Worm (Caenorhabditis elegans) whole organism, L3 larva: Measurements from ENCODE around the gene C18D11.1.
A peak's percentile ranks its signal among the peaks of the same experiment; 100 is the strongest.
"Not testable (repeated sequence)": the region's sequence is repeated elsewhere in the genome, so short reads cannot be mapped to it uniquely, and the experiment has no call there.

Source experiments
- aly-2 ChIP-seq: fragments of 150-350 bp; optimal IDR thresholded peaks from 2 replicates; lab custom pipeline; 2014; ENCODE audit warnings: missing biosample characterization, missing genetic modification characterization
- ama-1 ChIP-seq: fragments of 150-350 bp; optimal IDR thresholded peaks from 2 replicates; lab custom pipeline; 2018
- ceh-16 ChIP-seq: sonication (generic microtip); optimal IDR thresholded peaks from 2 replicates; lab custom pipeline; 2017; ENCODE audit warnings: missing biosample characterization, missing genetic modification characterization
- ceh-28 ChIP-seq: fragments of 150-350 bp; optimal IDR thresholded peaks from 2 replicates; lab custom pipeline; 2014; ENCODE audit warnings: missing biosample characterization, missing genetic modification reagents, missing genetic modification characterization
- ceh-82 ChIP-seq: fragments of 150-350 bp; optimal IDR thresholded peaks from 2 replicates; lab custom pipeline; 2014; ENCODE audit warnings: missing biosample characterization, missing genetic modification characterization
- daf-12 ChIP-seq: fragments of 150-350 bp; optimal IDR thresholded peaks from 2 replicates; lab custom pipeline; 2014; ENCODE audit warnings: missing biosample characterization, missing genetic modification reagents, missing genetic modification characterization
- egl-27 ChIP-seq: sonication (generic microtip); optimal IDR thresholded peaks from 4 replicates; lab custom pipeline; 2017; ENCODE audit warnings: missing biosample characterization, missing genetic modification reagents, missing genetic modification characterization
- egl-5 ChIP-seq: fragments of 150-350 bp; optimal IDR thresholded peaks from 2 replicates; lab custom pipeline; 2017; ENCODE audit warnings: missing biosample characterization, missing genetic modification reagents, missing genetic modification characterization, inconsistent platforms
- elt-1 ChIP-seq: fragments of 150-350 bp; optimal IDR thresholded peaks from 2 replicates; lab custom pipeline; 2014; ENCODE audit warnings: missing biosample characterization, missing genetic modification characterization
- elt-2 ChIP-seq: sonication (generic microtip); optimal IDR thresholded peaks from 2 replicates; lab custom pipeline; 2016; ENCODE audit warnings: missing genetic modification reagents, mild to moderate bottlenecking, missing genetic modification characterization, missing compliant biosample characterization
- fkh-10 ChIP-seq: sonication (generic microtip); optimal IDR thresholded peaks from 2 replicates; lab custom pipeline; 2017; ENCODE audit warnings: missing biosample characterization, missing genetic modification reagents, missing genetic modification characterization
- fos-1 ChIP-seq: fragments of 150-350 bp; optimal IDR thresholded peaks from 2 replicates; lab custom pipeline; 2014; ENCODE audit warnings: missing biosample characterization, missing genetic modification characterization
- hmg-11 ChIP-seq: sonication (generic microtip); optimal IDR thresholded peaks from 2 replicates; lab custom pipeline; 2016; ENCODE audit warnings: missing genetic modification characterization, missing compliant biosample characterization
- jun-1 ChIP-seq: fragments of 150-350 bp; optimal IDR thresholded peaks from 2 replicates; lab custom pipeline; 2014; ENCODE audit warnings: missing biosample characterization, missing genetic modification reagents, missing genetic modification characterization
- lin-15B ChIP-seq: fragments of 150-350 bp; optimal IDR thresholded peaks from 2 replicates; lab custom pipeline; 2014; ENCODE audit warnings: missing biosample characterization, missing genetic modification characterization
- lin-39 ChIP-seq: fragments of 150-350 bp; optimal IDR thresholded peaks from 2 replicates; lab custom pipeline; 2018; ENCODE audit warnings: missing biosample characterization, missing genetic modification reagents, missing genetic modification characterization
- lsy-12 ChIP-seq: sonication (generic microtip); optimal IDR thresholded peaks from 2 replicates; lab custom pipeline; 2016; ENCODE audit warnings: mild to moderate bottlenecking, missing genetic modification characterization, missing compliant biosample characterization
- nfya-1 ChIP-seq: sonication (generic microtip); optimal IDR thresholded peaks from 2 replicates; lab custom pipeline; 2017; ENCODE audit warnings: missing genetic modification characterization, mild to moderate bottlenecking, missing compliant biosample characterization, antibody characterized with exemption, moderate library complexity; ENCODE audit not compliant: insufficient read depth
- nhr-11 ChIP-seq: fragments of 150-350 bp; optimal IDR thresholded peaks from 2 replicates; lab custom pipeline; 2014; ENCODE audit warnings: missing biosample characterization, missing genetic modification characterization
- nhr-23 ChIP-seq: fragments of 150-350 bp; optimal IDR thresholded peaks from 2 replicates; lab custom pipeline; 2014; ENCODE audit warnings: missing biosample characterization, missing genetic modification reagents, missing genetic modification characterization
- nhr-237 ChIP-seq: fragments of 150-350 bp; optimal IDR thresholded peaks from 2 replicates; lab custom pipeline; 2014; ENCODE audit warnings: missing biosample characterization, missing genetic modification characterization
- nhr-28 ChIP-seq: fragments of 150-350 bp; optimal IDR thresholded peaks from 2 replicates; lab custom pipeline; 2014; ENCODE audit warnings: missing biosample characterization, missing genetic modification characterization
- nhr-43 ChIP-seq: sonication (generic microtip); optimal IDR thresholded peaks from 2 replicates; lab custom pipeline; 2016; ENCODE audit warnings: mild to moderate bottlenecking, missing genetic modification characterization, missing compliant biosample characterization; ENCODE audit not compliant: poor library complexity, severe bottlenecking
- nhr-76 ChIP-seq: fragments of 150-350 bp; sonication (generic microtip); optimal IDR thresholded peaks from 5 replicates; lab custom pipeline; 2014; ENCODE audit warnings: missing biosample characterization, missing genetic modification characterization
- nhr-77 ChIP-seq: fragments of 150-350 bp; optimal IDR thresholded peaks from 2 replicates; lab custom pipeline; 2014; ENCODE audit warnings: missing biosample characterization, missing genetic modification characterization
- pha-4 ChIP-seq: fragments of 150-350 bp; optimal IDR thresholded peaks from 2 replicates; lab custom pipeline; 2014; ENCODE audit warnings: missing biosample characterization, missing genetic modification reagents, missing genetic modification characterization
- pqm-1 ChIP-seq: fragments of 150-350 bp; optimal IDR thresholded peaks from 2 replicates; lab custom pipeline; 2017; ENCODE audit warnings: missing biosample characterization, missing genetic modification characterization, inconsistent platforms
- sea-2 ChIP-seq: fragments of 150-350 bp; sonication (generic microtip); optimal IDR thresholded peaks from 4 replicates; lab custom pipeline; 2014; ENCODE audit warnings: missing biosample characterization, missing genetic modification reagents, missing genetic modification characterization
- snpc-4 ChIP-seq: fragments of 150-350 bp; optimal IDR thresholded peaks from 2 replicates; lab custom pipeline; 2014; ENCODE audit warnings: missing biosample characterization, missing genetic modification characterization
- tbx-2 ChIP-seq: sonication (generic microtip); optimal IDR thresholded peaks from 2 replicates; lab custom pipeline; 2016; ENCODE audit warnings: mild to moderate bottlenecking, missing genetic modification characterization, missing compliant biosample characterization
- unc-39 ChIP-seq: sonication (generic microtip); optimal IDR thresholded peaks from 4 replicates; lab custom pipeline; 2017; ENCODE audit warnings: missing biosample characterization, missing genetic modification characterization
- unc-62 ChIP-seq: fragments of 150-350 bp; sonication (generic microtip); optimal IDR thresholded peaks from 4 replicates; lab custom pipeline; 2014; ENCODE audit warnings: missing biosample characterization, missing genetic modification reagents, missing genetic modification characterization

Gene C18D11.1

ce11 chrIII:11781800-11782199 is 34.6 kb upstream of the C18D11.1 start, which contains the start of gene srd-74:
Gene srd-74, plus strand, starts transcription at chrIII:11782100.
- TF ChIP-seq nhr-76 = no peak
- TF ChIP-seq ama-1 (lab: Kevin White, UChicago) = no peak
- TF ChIP-seq pqm-1 (tag; lab: Kevin White, UChicago) = no peak
- TF ChIP-seq nhr-23 (tag; lab: Kevin White, UChicago) = no peak
- no peak for TF ChIP-seq egl-27

DNA sequence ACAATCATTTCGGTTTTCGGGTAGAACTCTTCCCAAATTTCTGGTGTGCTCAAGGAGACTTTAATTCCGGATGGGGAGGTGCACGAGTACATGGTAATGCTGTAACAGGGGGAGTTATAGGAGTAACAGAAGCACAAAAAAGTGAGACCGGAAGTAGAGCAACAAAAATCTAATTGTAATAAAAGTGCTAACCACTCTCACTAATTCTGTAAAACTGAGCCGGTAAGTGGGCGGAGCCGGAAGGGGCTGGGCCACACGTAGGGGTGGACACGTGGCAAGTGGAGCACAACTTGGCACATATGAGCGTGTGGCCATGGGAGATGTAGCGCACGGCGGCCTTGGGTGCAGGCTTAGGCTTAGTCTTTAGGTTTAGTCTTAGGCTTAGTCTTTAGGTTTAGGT is 30.4 kb upstream of the C18D11.1 start, which contains the start of gene tbx-38:
Gene tbx-38 (minus strand): TSS at position 101 of the 400 bp plus-strand sequence.
- no peak for TF ChIP-seq ceh-28 (tag; lab: Kevin White, UChicago)
- no peak for TF ChIP-seq lsy-12 (tag; lab: Kevin White, UChicago)
- no peak for TF ChIP-seq sea-2 (GFP tag; lab: Kevin White, UChicago)
- no peak for TF ChIP-seq fos-1
- TF ChIP-seq unc-39 (tag; lab: Kevin White, UChicago) = no peak
- no peak for TF ChIP-seq daf-12 (tag; lab: Kevin White, UChicago)
- TF ChIP-seq lin-39 (tag; lab: Kevin White, UChicago) = no peak
- TF ChIP-seq ama-1 (lab: Kevin White, UChicago) = no peak
- no peak for TF ChIP-seq lin-15B (tag; lab: Kevin White, UChicago)
- TF ChIP-seq jun-1 (tag; lab: Kevin White, UChicago) = no peak

ce11 chrIII:11787376-11787775 is 29.0 kb upstream of the C18D11.1 start, which contains the start of gene C24H11.1:
Gene C24H11.1, plus strand, starts transcription at chrIII:11787676.
- TF ChIP-seq hmg-11 (tag; lab: Kevin White, UChicago); jun-1 (tag; lab: Kevin White, UChicago); fkh-10 (GFP tag; lab: Kevin White, UChicago): not testable (repeated sequence)

DNA sequence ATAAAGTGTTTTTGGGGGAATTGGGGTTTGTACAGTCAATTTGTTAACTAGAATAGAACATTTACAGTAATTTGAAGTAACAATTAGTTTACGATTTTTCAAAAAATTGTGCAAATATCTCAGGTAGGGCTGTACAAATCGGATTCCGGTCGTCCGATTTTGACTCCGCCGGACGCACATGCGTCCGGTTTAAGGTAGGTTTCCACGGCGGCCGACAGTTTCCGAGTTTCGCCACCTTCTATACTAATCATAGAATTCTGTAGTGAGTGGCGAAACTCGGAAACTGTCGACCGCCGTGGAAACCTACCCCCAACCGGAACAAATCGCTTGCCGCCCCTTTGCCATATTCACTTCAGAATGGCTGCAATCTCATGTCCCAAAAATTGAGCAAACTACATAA is 26.9 kb upstream of the C18D11.1 start:
- TF ChIP-seq nhr-11 (tag; lab: Kevin White, UChicago) (no peak), hmg-11 (tag; lab: Kevin White, UChicago) (no peak), nhr-28 (tag; lab: Kevin White, UChicago) (no peak), ceh-16 (no peak), nhr-237 (no peak), nhr-76 (no peak), fos-1 (no peak), lin-15B (tag; lab: Kevin White, UChicago) (no peak), aly-2 (no peak), pha-4 (no peak), unc-62 (GFP tag; lab: Kevin White, UChicago) (no peak), tbx-2 (no peak), sea-2 (GFP tag; lab: Kevin White, UChicago) (no peak), elt-1 (no peak), nhr-77 (tag; lab: Kevin White, UChicago) (no peak), egl-27 (no peak)

DNA sequence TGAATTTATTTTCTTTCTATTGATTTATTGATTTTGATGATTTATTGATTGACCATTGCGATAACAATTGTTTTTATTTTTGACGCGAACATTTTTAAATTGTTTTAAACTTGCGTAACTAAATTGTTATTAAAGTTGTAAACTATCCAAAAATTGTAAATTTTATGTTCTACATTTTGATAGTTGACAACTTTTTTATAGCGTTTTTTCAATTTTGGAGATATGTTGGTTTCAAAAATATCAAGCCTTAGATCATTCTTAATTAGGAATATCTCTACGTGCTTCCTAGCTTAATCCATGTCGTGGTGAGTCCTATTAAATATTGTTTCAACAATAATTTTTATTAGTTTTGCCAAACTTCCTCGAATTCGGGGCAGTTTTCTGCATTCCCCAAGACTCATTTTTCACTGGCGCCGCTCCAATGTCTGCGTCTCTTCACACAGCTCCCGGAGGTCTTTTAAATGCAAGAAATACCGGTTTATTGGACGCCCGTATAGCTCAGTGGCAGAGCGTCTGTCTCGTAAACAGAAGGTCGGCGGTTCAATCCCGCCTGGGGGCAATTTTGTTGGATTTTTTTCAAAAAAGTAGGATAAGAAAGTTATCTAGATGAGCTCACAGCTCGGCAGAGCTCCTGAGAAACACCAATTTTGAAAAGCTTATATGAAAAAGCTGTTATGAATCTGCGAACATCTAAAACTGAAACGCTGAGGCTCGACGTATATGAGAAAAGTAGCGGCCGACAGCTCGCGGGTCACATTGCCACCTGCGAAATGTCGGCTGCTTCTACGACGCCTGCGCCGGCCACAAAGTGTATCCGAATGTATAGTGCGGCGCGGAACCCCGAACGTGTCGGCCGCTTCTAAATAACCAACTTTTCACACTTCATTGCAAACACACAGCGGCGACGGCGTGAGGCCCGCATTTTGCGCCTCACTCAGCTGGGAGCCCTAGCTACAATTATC is 23.8 kb upstream of the C18D11.1 start, which contains the start of gene C24H11.2:
Gene C24H11.2 (minus strand): TSS at position 51 of the 962 bp plus-strand sequence.
- TF ChIP-seq snpc-4 (tag; lab: Kevin White, UChicago) (peak; percentile 71), hmg-11 (tag; lab: Kevin White, UChicago) (peak; percentile 85), unc-62 (GFP tag; lab: Kevin White, UChicago) (peak; percentile 13), nfya-1 (peak; percentile 58), egl-5 (tag; lab: Kevin White, UChicago) (peak; percentile 36), elt-2 (tag; lab: Kevin White, UChicago) (peak; percentile 19), tbx-2 (peak; percentile 59), pha-4 (peak; percentile 51), lsy-12 (tag; lab: Kevin White, UChicago) (peak; percentile 75), lin-39 (tag; lab: Kevin White, UChicago) (peak; percentile 29), ceh-82 (tag; lab: Kevin White, UChicago) (peak; percentile 3), nhr-43 (peak; percentile 64)
